Worm (Caenorhabditis elegans) whole organism, late embryonic: ENCODE measurements around the gene clec-181.

Experiments used
- C08G9.2 ChIP-seq: sonication (generic microtip); optimal IDR thresholded peaks from 2 replicates; lab custom pipeline; 2016; ENCODE audit warnings: mild to moderate bottlenecking, missing genetic modification characterization, moderate library complexity, missing compliant biosample characterization
- C38D4.7 ChIP-seq: fragments of 200-800 bp; sonication (Bioruptor generic); optimal IDR thresholded peaks from 2 replicates; lab custom pipeline; 2018; ENCODE audit warnings: mild to moderate bottlenecking, missing genetic modification characterization, moderate library complexity, missing compliant biosample characterization
- K02D7.2 ChIP-seq: sonication (generic microtip); optimal IDR thresholded peaks from 2 replicates; lab custom pipeline; 2017; ENCODE audit warnings: mild to moderate bottlenecking, missing genetic modification characterization, missing compliant biosample characterization
- K09A11.1 ChIP-seq: sonication (generic microtip); optimal IDR thresholded peaks from 2 replicates; lab custom pipeline; 2017; ENCODE audit warnings: antibody characterized with exemption, mild to moderate bottlenecking, missing genetic modification characterization, missing compliant biosample characterization; ENCODE audit not compliant: insufficient read depth
- T23F11.4 ChIP-seq: fragments of 200-800 bp; sonication (Bioruptor generic); optimal IDR thresholded peaks from 2 replicates; lab custom pipeline; 2018; ENCODE audit warnings: mild to moderate bottlenecking, missing genetic modification characterization, missing compliant biosample characterization
- ceh-18 ChIP-seq: sonication (generic microtip); optimal IDR thresholded peaks from 2 replicates; lab custom pipeline; 2016; ENCODE audit warnings: missing genetic modification characterization, missing compliant biosample characterization
- ceh-19 ChIP-seq: fragments of 200-800 bp; sonication (Bioruptor generic); optimal IDR thresholded peaks from 2 replicates; lab custom pipeline; 2018; ENCODE audit warnings: mild to moderate bottlenecking, missing genetic modification characterization, missing compliant biosample characterization
- ceh-2 ChIP-seq: sonication (generic microtip); optimal IDR thresholded peaks from 2 replicates; lab custom pipeline; 2016; ENCODE audit warnings: missing genotype, missing genetic modification characterization, missing compliant biosample characterization
- ceh-31 ChIP-seq: sonication (generic microtip); optimal IDR thresholded peaks from 2 replicates; lab custom pipeline; 2016; ENCODE audit warnings: missing genetic modification characterization, missing compliant biosample characterization
- ceh-45 ChIP-seq: fragments of 200-800 bp; sonication (Bioruptor generic); IDR thresholded peaks from 2 replicates; pipeline ENCODE4 v1.3.6; 2022; ENCODE audit warnings: missing genetic modification reagents, missing genetic modification characterization, missing compliant biosample characterization
- ceh-48 ChIP-seq: sonication (generic microtip); optimal IDR thresholded peaks from 2 replicates; lab custom pipeline; 2016; ENCODE audit warnings: missing genetic modification characterization, inconsistent platforms, missing compliant biosample characterization
- dmd-4 ChIP-seq: sonication (generic microtip); optimal IDR thresholded peaks from 2 replicates; lab custom pipeline; 2016; ENCODE audit warnings: borderline replicate concordance, missing genetic modification characterization, missing compliant biosample characterization
- dve-1 ChIP-seq: sonication (generic microtip); optimal IDR thresholded peaks from 2 replicates; lab custom pipeline; 2017; ENCODE audit warnings: antibody characterized with exemption, mild to moderate bottlenecking, missing genetic modification characterization, missing compliant biosample characterization
- elt-2 ChIP-seq: sonication (generic microtip); optimal IDR thresholded peaks from 2 replicates; lab custom pipeline; 2016; ENCODE audit warnings: missing genetic modification reagents, missing genetic modification characterization, missing compliant biosample characterization
- ets-4 ChIP-seq: sonication (generic microtip); optimal IDR thresholded peaks from 2 replicates; lab custom pipeline; 2016; ENCODE audit warnings: missing genetic modification characterization, missing compliant biosample characterization
- eyg-1 ChIP-seq: sonication (generic microtip); optimal IDR thresholded peaks from 2 replicates; lab custom pipeline; 2016; ENCODE audit warnings: missing genotype, missing genetic modification characterization, missing compliant biosample characterization
- fax-1 ChIP-seq: sonication (generic microtip); optimal IDR thresholded peaks from 2 replicates; lab custom pipeline; 2016; ENCODE audit warnings: missing genotype, missing genetic modification characterization, missing compliant biosample characterization
- fkh-10 ChIP-seq: fragments of 150-350 bp; optimal IDR thresholded peaks from 2 replicates; lab custom pipeline; 2014; ENCODE audit warnings: missing biosample characterization, missing genetic modification reagents, missing genetic modification characterization
- fkh-6 ChIP-seq: sonication (generic microtip); optimal IDR thresholded peaks from 2 replicates; lab custom pipeline; 2016; ENCODE audit warnings: missing genetic modification characterization, missing compliant biosample characterization
- gmeb-2 ChIP-seq: sonication (generic microtip); optimal IDR thresholded peaks from 2 replicates; lab custom pipeline; 2016; ENCODE audit warnings: missing genetic modification characterization, inconsistent platforms, missing compliant biosample characterization
- hlh-6 ChIP-seq: sonication (generic microtip); optimal IDR thresholded peaks from 2 replicates; lab custom pipeline; 2016; ENCODE audit warnings: missing genotype, missing genetic modification characterization, missing compliant biosample characterization
- hlh-8 ChIP-seq: sonication (generic microtip); optimal IDR thresholded peaks from 2 replicates; lab custom pipeline; 2016; ENCODE audit warnings: missing genotype, missing genetic modification characterization, missing compliant biosample characterization
- lim-6 ChIP-seq: sonication (generic microtip); optimal IDR thresholded peaks from 2 replicates; lab custom pipeline; 2016; ENCODE audit warnings: missing genetic modification characterization, missing compliant biosample characterization
- madf-2 ChIP-seq: sonication (generic microtip); optimal IDR thresholded peaks from 2 replicates; lab custom pipeline; 2017; ENCODE audit warnings: missing genetic modification characterization, missing compliant biosample characterization
- nfya-1 ChIP-seq: sonication (generic microtip); optimal IDR thresholded peaks from 2 replicates; lab custom pipeline; 2017; ENCODE audit warnings: missing genetic modification characterization, mild to moderate bottlenecking, missing compliant biosample characterization, antibody characterized with exemption, moderate library complexity
- nhr-11 ChIP-seq: fragments of 150-350 bp; optimal IDR thresholded peaks from 2 replicates; lab custom pipeline; 2014; ENCODE audit warnings: missing biosample characterization, missing genetic modification characterization
- npax-4 ChIP-seq: sonication (generic microtip); optimal IDR thresholded peaks from 2 replicates; lab custom pipeline; 2016; ENCODE audit warnings: missing genetic modification characterization, missing compliant biosample characterization
- pag-3 ChIP-seq: sonication (generic microtip); optimal IDR thresholded peaks from 2 replicates; lab custom pipeline; 2016; ENCODE audit warnings: missing compliant biosample characterization, missing genetic modification characterization, borderline replicate concordance
- pqm-1 ChIP-seq: sonication (generic microtip); optimal IDR thresholded peaks from 2 replicates; lab custom pipeline; 2016; ENCODE audit warnings: missing genetic modification characterization, missing compliant biosample characterization
- pros-1 ChIP-seq: fragments of 150-350 bp; optimal IDR thresholded peaks from 2 replicates; lab custom pipeline; 2014; ENCODE audit warnings: missing biosample characterization, missing genetic modification reagents, missing genetic modification characterization
- rnt-1 ChIP-seq: sonication (generic microtip); optimal IDR thresholded peaks from 2 replicates; lab custom pipeline; 2016; ENCODE audit warnings: missing genetic modification characterization, missing compliant biosample characterization
- sdc-2 ChIP-seq: sonication (generic microtip); optimal IDR thresholded peaks from 2 replicates; lab custom pipeline; 2016; ENCODE audit warnings: missing genotype, missing genetic modification characterization, missing compliant biosample characterization
- sox-2 ChIP-seq: fragments of 200-800 bp; sonication (Bioruptor generic); IDR thresholded peaks from 2 replicates; pipeline ENCODE4 v1.3.6; 2022; ENCODE audit warnings: missing genetic modification reagents, missing genetic modification characterization, missing compliant biosample characterization
- sox-4 ChIP-seq: sonication (generic microtip); optimal IDR thresholded peaks from 2 replicates; lab custom pipeline; 2017; ENCODE audit warnings: mild to moderate bottlenecking, missing genetic modification characterization, inconsistent platforms, missing compliant biosample characterization
- syd-9 ChIP-seq: sonication (generic microtip); optimal IDR thresholded peaks from 2 replicates; lab custom pipeline; 2016; ENCODE audit warnings: mild to moderate bottlenecking, missing genetic modification characterization, moderate library complexity, missing compliant biosample characterization
- tbx-2 ChIP-seq: sonication (generic microtip); optimal IDR thresholded peaks from 2 replicates; lab custom pipeline; 2016; ENCODE audit warnings: missing genetic modification characterization, missing compliant biosample characterization
- tbx-7 ChIP-seq: sonication (generic microtip); optimal IDR thresholded peaks from 2 replicates; lab custom pipeline; 2016; ENCODE audit warnings: missing genotype, missing genetic modification characterization, missing compliant biosample characterization
- ttx-3 ChIP-seq: sonication (generic microtip); optimal IDR thresholded peaks from 2 replicates; lab custom pipeline; 2016; ENCODE audit warnings: missing genetic modification reagents, missing genetic modification characterization, missing compliant biosample characterization
- unc-42 ChIP-seq: sonication (generic microtip); optimal IDR thresholded peaks from 2 replicates; lab custom pipeline; 2016; ENCODE audit warnings: missing genotype, missing genetic modification characterization, missing compliant biosample characterization
- unc-55 ChIP-seq: sonication (generic microtip); optimal IDR thresholded peaks from 2 replicates; lab custom pipeline; 2017; ENCODE audit warnings: missing biosample characterization, missing genetic modification reagents, missing genetic modification characterization
- ztf-16 ChIP-seq: sonication (generic microtip); optimal IDR thresholded peaks from 2 replicates; lab custom pipeline; 2017; ENCODE audit warnings: missing genetic modification characterization, missing compliant biosample characterization

clec-181 gene

DNA sequence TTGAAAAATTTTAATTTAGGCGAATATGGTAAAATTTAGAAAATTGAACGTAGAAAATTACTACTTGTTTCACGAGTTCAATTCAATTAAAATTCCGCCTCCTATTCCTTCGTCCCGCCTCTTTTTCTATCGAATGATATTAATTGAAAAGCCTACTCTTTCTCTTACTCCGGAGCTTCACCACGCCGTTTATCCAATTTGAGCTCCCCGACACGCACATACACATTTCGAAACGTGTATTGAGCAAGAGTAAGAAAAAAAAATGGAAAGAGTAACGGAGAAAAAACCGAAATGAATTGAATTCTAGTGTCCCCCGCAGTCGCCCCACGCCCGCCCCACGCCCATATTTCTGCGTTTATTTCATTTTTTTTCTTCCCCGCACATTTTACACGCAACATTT, 30.4 kb downstream of the clec-181 start:
- TF ChIP-seq nfya-1 (no peak), ceh-18 (no peak), fkh-6 (no peak), unc-42 (tag; lab: Kevin White, UChicago) (peak; percentile 77), ets-4 (tag; lab: Kevin White, UChicago) (no peak), pros-1 (tag; lab: Kevin White, UChicago) (no peak), K09A11.1 (no peak)

DNA sequence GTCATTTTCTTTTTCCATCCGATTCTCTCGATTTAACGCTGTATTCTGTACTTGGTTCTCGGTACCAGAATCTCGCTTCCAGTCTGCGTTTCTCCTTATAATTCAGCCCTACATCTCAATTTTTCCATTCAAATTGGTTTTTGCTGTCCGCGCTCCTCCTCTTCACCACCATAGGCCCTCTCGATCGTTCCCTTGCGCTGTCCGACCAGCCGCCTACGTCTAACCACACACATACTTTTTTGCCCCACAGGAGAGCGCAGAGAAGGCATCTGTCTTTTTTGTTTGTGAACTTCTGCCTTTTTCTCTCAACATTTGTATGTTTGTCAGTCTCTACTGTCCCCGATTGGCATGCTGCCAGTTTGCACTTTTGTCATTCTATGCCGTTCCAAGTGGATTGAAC, 31.5 kb downstream of the clec-181 start, which contains the start of gene F42A9.11:
Gene F42A9.11, plus strand, starts transcription at position 310 of the 400 bp plus-strand sequence.
- TF ChIP-seq sdc-2 (peak; percentile 38), ceh-2 (no peak), fkh-10 (GFP tag; lab: Kevin White, UChicago) (no peak), hlh-6 (tag; lab: Kevin White, UChicago) (peak; percentile 53), tbx-7 (tag; lab: Kevin White, UChicago) (no peak), madf-2 (tag; lab: Kevin White, UChicago) (no peak), pros-1 (tag; lab: Kevin White, UChicago) (peak; percentile 14), pag-3 (tag; lab: Kevin White, UChicago) (no peak), ceh-18 (peak; percentile 4), tbx-2 (tag; lab: Kevin White, UChicago) (peak; percentile 8), C08G9.2 (tag; lab: Kevin White, UChicago) (peak; percentile 17), nfya-1 (no peak), dmd-4 (tag; lab: Kevin White, UChicago) (no peak), ceh-31 (tag; lab: Kevin White, UChicago) (peak; percentile 37)

DNA sequence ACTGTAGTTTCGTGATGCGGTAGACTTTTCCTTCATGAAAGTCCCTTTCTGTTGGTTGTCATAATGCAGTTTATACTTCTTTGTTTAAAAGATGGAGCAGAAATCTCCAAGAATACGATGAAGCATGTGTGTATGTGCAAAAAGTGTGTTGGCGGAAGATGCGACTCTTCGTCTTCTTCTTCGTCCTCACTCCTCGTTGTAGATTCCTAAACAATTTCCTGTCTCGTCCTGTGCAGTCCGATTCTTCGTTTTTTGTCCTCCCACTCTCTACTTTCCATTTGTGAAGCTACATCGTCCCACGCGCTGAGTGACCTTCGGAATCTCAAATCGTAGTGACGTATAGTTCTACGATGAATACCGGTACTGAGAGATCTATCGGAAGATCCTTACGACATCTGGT, 32.4 kb downstream of the clec-181 start:
- TF ChIP-seq ceh-31 (tag; lab: Kevin White, UChicago), result no peak
- no peak for TF ChIP-seq sox-2 (GFP tag; lab: Robert Waterston, UW)
- no peak for TF ChIP-seq fkh-10 (GFP tag; lab: Kevin White, UChicago)
- TF ChIP-seq eyg-1 (tag; lab: Kevin White, UChicago), result no peak
- no peak for TF ChIP-seq ztf-16
- TF ChIP-seq pag-3 (tag; lab: Kevin White, UChicago), result no peak
- TF ChIP-seq, all 69 proteins: peak for 0

DNA sequence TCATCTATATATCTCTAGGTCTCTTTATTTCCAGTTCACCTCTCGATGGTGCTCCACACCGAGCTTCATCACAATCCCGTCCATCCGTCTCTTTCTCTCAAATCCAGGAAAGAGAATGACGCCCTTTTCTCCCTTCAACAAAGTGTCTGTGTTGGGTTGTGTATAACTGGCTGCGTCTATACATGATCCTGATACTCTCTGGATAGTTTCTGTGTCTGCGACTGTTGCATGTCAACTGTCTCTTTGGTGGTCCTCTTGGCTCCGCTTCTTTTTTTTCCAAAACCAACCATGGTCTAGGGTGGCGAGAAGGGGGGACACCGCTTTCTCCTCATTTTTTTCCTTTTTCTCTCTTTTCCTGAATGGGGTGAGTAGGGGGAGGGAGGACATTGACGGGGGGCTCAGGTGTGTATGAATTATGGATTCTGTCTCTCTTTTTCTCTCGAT, 33.8 kb downstream of the clec-181 start:
- TF ChIP-seq rnt-1 (tag; lab: Kevin White, UChicago) (no peak), unc-42 (tag; lab: Kevin White, UChicago) (peak; percentile 22), ceh-31 (tag; lab: Kevin White, UChicago) (peak; percentile 68), nfya-1 (peak; percentile 64), npax-4 (tag; lab: Kevin White, UChicago) (no peak), lim-6 (tag; lab: Kevin White, UChicago) (peak; percentile 12), ceh-18 (peak; percentile 62), ceh-19 (GFP tag; lab: Kevin White, UChicago) (peak; percentile 37), tbx-2 (tag; lab: Kevin White, UChicago) (peak; percentile 37), unc-55 (GFP tag; lab: Kevin White, UChicago) (peak; percentile 86), madf-2 (tag; lab: Kevin White, UChicago) (peak; percentile 11)

DNA sequence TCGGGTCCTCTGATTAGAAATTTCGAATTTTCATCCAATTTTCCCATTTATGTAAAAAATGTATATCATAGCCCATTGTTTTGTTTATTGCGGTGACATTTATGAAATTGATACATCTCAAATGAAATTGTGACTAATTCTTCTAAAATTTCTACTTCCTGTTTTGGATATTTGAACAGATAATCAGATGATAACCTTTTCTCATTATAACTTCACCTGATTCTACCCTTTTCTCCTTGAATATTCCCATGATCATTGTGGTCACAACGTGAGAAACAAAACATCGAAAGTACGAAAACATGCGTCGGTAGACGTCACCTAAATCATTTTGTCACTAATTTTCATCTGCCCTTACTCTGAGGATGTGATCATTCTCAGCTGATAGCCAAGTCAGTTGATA, 34.4 kb downstream of the clec-181 start:
- TF ChIP-seq ceh-19 (GFP tag; lab: Kevin White, UChicago) (no peak), tbx-2 (tag; lab: Kevin White, UChicago) (no peak), K02D7.2 (tag; lab: Kevin White, UChicago) (no peak), ceh-45 (no peak), rnt-1 (tag; lab: Kevin White, UChicago) (no peak), unc-55 (GFP tag; lab: Kevin White, UChicago) (no peak), sdc-2 (no peak)

DNA sequence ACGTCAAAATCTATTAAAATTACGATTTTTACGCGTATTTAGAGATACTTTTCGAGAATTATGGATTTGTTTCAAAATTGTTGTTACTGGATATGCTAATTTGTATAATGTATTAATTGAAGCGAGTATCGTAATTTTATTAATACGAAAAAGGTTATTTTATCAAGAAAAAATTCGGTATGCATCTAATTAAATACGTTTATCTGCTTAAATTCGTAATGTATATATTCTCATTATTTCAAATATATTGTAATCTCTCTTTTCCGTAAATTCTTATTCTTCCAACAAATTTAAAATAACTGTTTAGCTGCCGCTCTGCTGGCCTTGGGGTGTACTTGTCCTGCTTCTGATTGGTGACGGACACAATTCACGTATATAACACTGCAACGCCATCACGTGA, 35.2 kb downstream of the clec-181 start, which contains the start of gene dgk-4:
Gene dgk-4, plus strand, starts transcription at position 301 of the 400 bp plus-strand sequence.
- TF ChIP-seq unc-55 (GFP tag; lab: Kevin White, UChicago), result no peak
- no peak for TF ChIP-seq tbx-7 (tag; lab: Kevin White, UChicago)
- TF ChIP-seq sox-2 (GFP tag; lab: Robert Waterston, UW), result no peak
- no peak for TF ChIP-seq syd-9 (tag; lab: Kevin White, UChicago)
- TF ChIP-seq fax-1 (tag; lab: Kevin White, UChicago), result no peak
- TF ChIP-seq pqm-1, result no peak
- no peak for TF ChIP-seq T23F11.4 (GFP tag; lab: Kevin White, UChicago)
- TF ChIP-seq eyg-1 (tag; lab: Kevin White, UChicago), result no peak
- no peak for TF ChIP-seq nhr-11 (tag; lab: Kevin White, UChicago)
- TF ChIP-seq ttx-3 (tag; lab: Kevin White, UChicago), result no peak
- TF ChIP-seq sox-4 (tag; lab: Kevin White, UChicago), result no peak
- TF ChIP-seq gmeb-2, result no peak
- TF ChIP-seq hlh-8, result no peak
- no peak for TF ChIP-seq dve-1
- no peak for TF ChIP-seq elt-2
- TF ChIP-seq C38D4.7 (GFP tag; lab: Kevin White, UChicago), result no peak
- TF ChIP-seq ceh-18, result no peak
- no peak for TF ChIP-seq ceh-48 (tag; lab: Kevin White, UChicago)
